Fruit fly (Drosophila melanogaster) whole organism, pupa: ENCODE measurements around the gene CAH4.

ENCODE experiments used
- CG10348 ChIP-seq: fragments of 200-800 bp; sonication (Bioruptor generic); IDR thresholded peaks from 2 replicates; pipeline ENCODE4 v1.3.6; 2022; ENCODE audit warnings: missing biosample characterization, missing genetic modification characterization
- CG12605 ChIP-seq: fragments of 200-800 bp; sonication (Bioruptor generic); IDR thresholded peaks from 2 replicates; pipeline ENCODE4 v1.3.6; 2022; ENCODE audit warnings: missing biosample characterization, missing genetic modification characterization
- CG13204 ChIP-seq: fragments of 200-800 bp; sonication (Bioruptor generic); optimal IDR thresholded peaks from 2 replicates; lab custom pipeline; 2018; ENCODE audit warnings: missing biosample characterization, mild to moderate bottlenecking, missing genetic modification characterization, moderate library complexity
- CG14655 ChIP-seq: fragments of 200-800 bp; sonication (Bioruptor generic); optimal IDR thresholded peaks from 3 replicates; lab custom pipeline; 2017; ENCODE audit warnings: mild to moderate bottlenecking, missing biosample characterization, missing genetic modification reagents, missing genetic modification characterization
- CG15710 ChIP-seq: fragments of 200-800 bp; sonication (Bioruptor generic); optimal IDR thresholded peaks from 2 replicates; lab custom pipeline; 2018; ENCODE audit warnings: missing biosample characterization, mild to moderate bottlenecking, missing genetic modification characterization, moderate library complexity
- CG17806 ChIP-seq: fragments of 200-800 bp; sonication (Bioruptor generic); optimal IDR thresholded peaks from 2 replicates; lab custom pipeline; 2018; ENCODE audit warnings: missing biosample characterization, mild to moderate bottlenecking, missing genetic modification characterization, moderate library complexity
- CG32121 ChIP-seq: fragments of 200-800 bp; sonication (Bioruptor generic); IDR thresholded peaks from 2 replicates; pipeline ENCODE4 v1.3.6; 2022; ENCODE audit warnings: missing biosample characterization, missing genetic modification characterization
- CG34367 ChIP-seq: fragments of 200-800 bp; sonication (Bioruptor generic); optimal IDR thresholded peaks from 2 replicates; lab custom pipeline; 2018; ENCODE audit warnings: missing biosample characterization, mild to moderate bottlenecking, missing genetic modification characterization
- CG4496 ChIP-seq: fragments of 200-800 bp; sonication (Bioruptor generic); IDR thresholded peaks from 3 replicates; pipeline ENCODE4 v1.3.6; 2022; ENCODE audit warnings: missing biosample characterization, missing genetic modification characterization
- CG8159 ChIP-seq: fragments of 200-800 bp; sonication (Bioruptor generic); optimal IDR thresholded peaks from 3 replicates; lab custom pipeline; 2018; ENCODE audit warnings: missing biosample characterization, mild to moderate bottlenecking, missing genetic modification characterization, moderate library complexity
- CG8301 ChIP-seq: fragments of 200-800 bp; sonication (Bioruptor generic); optimal IDR thresholded peaks from 2 replicates; lab custom pipeline; 2018; ENCODE audit warnings: missing biosample characterization, mild to moderate bottlenecking, missing genetic modification characterization
- CG9948 ChIP-seq: fragments of 200-800 bp; sonication (Bioruptor generic); optimal IDR thresholded peaks from 2 replicates; lab custom pipeline; 2018; ENCODE audit warnings: missing biosample characterization, mild to moderate bottlenecking, missing genetic modification characterization, moderate library complexity
- D1 ChIP-seq: fragments of 200-800 bp; sonication (Bioruptor generic); optimal IDR thresholded peaks from 2 replicates; lab custom pipeline; 2018; ENCODE audit warnings: missing biosample characterization, mild to moderate bottlenecking, missing genetic modification characterization, moderate library complexity
- EcR ChIP-seq: fragments of 200-800 bp; sonication (Bioruptor generic); optimal IDR thresholded peaks from 3 replicates; lab custom pipeline; 2019; ENCODE audit warnings: missing biosample characterization, missing genetic modification characterization, mild to moderate bottlenecking, moderate library complexity, missing genetic modification reagents
- Ets98B ChIP-seq: fragments of 200-800 bp; sonication (Bioruptor generic); IDR thresholded peaks from 2 replicates; pipeline ENCODE4 v1.3.6; 2022; ENCODE audit warnings: missing biosample characterization, missing genetic modification characterization
- Pif1A ChIP-seq: fragments of 200-800 bp; sonication (Bioruptor generic); optimal IDR thresholded peaks from 3 replicates; lab custom pipeline; 2016; ENCODE audit warnings: missing biosample characterization, missing genetic modification characterization
- Pif1B ChIP-seq: fragments of 200-800 bp; sonication (Bioruptor generic); optimal IDR thresholded peaks from 3 replicates; lab custom pipeline; 2016; ENCODE audit warnings: missing biosample characterization, missing genetic modification characterization
- Snoo ChIP-seq: fragments of 200-800 bp; sonication (Bioruptor generic); optimal IDR thresholded peaks from 3 replicates; lab custom pipeline; 2017; ENCODE audit warnings: missing biosample characterization, mild to moderate bottlenecking, missing genetic modification characterization, inconsistent platforms
- fd96Ca ChIP-seq: fragments of 200-800 bp; sonication (Bioruptor generic); IDR thresholded peaks from 3 replicates; pipeline ENCODE4 v1.3.6; 2022; ENCODE audit warnings: missing biosample characterization, missing genetic modification characterization
- gl ChIP-seq: fragments of 200-800 bp; sonication (Bioruptor generic); optimal IDR thresholded peaks from 2 replicates; lab custom pipeline; 2018; ENCODE audit warnings: missing biosample characterization, mild to moderate bottlenecking, missing genetic modification characterization
- rn ChIP-seq: fragments of 200-800 bp; sonication (Bioruptor generic); IDR thresholded peaks from 2 replicates; pipeline ENCODE4 v1.3.6; 2022; ENCODE audit warnings: missing biosample characterization, missing genetic modification characterization

Gene CAH4

dm6 chr3R:24864719-24865400 is 7.5 kb upstream of the CAH4 start, which contains the start of the genes Srg1 and Elal:
Gene Srg1 (minus strand): TSS chr3R:24864732.
Gene Elal (plus strand): TSS chr3R:24865350.
- no peak for TF ChIP-seq EcR
- TF ChIP-seq Pif1B (GFP tag; lab: Kevin White, UChicago): no peak
- 0 out of 3 replicates have a peak, but pooled peaks have one; percentile 33 for TF ChIP-seq CG4496
- no peak for TF ChIP-seq Ets98B (GFP tag; lab: Robert Waterston, UW)
- TF ChIP-seq CG15710: peak; percentile 4
- TF ChIP-seq CG17806 (tag; lab: Kevin White, UChicago): peak; percentile 13
- no peak for TF ChIP-seq gl
- TF ChIP-seq CG12605 (GFP tag; lab: Robert Waterston, UW): no peak
- no peak for TF ChIP-seq Pif1A
- TF ChIP-seq rn (GFP tag; lab: Robert Waterston, UW): no peak
- no peak for TF ChIP-seq CG34367 (tag; lab: Kevin White, UChicago)
- TF ChIP-seq CG14655: no peak
- no peak for TF ChIP-seq Snoo (tag; lab: Kevin White, UChicago)
- peak; percentile 21 for TF ChIP-seq CG8159
- TF ChIP-seq CG10348 (GFP tag; lab: Robert Waterston, UW): no peak
- TF ChIP-seq CG32121 (GFP tag; lab: Robert Waterston, UW): no peak
- TF ChIP-seq CG13204 (GFP tag; lab: Kevin White, UChicago): no peak
- TF ChIP-seq D1 (tag; lab: Kevin White, UChicago): no peak
- no peak for TF ChIP-seq fd96Ca (GFP tag; lab: Robert Waterston, UW)
- TF ChIP-seq CG9948 (tag; lab: Kevin White, UChicago): peak; percentile 29
- no peak for TF ChIP-seq CG8301 (tag; lab: Kevin White, UChicago)

dm6 chr3R:24863894-24864293 is 6.5 kb upstream of the CAH4 start:
- TF ChIP-seq CG15710 (no peak), D1 (tag; lab: Kevin White, UChicago) (no peak), CG9948 (tag; lab: Kevin White, UChicago) (no peak), CG8301 (tag; lab: Kevin White, UChicago) (no peak), gl (no peak), CG8159 (no peak), Pif1B (GFP tag; lab: Kevin White, UChicago) (no peak), Snoo (tag; lab: Kevin White, UChicago) (no peak), CG10348 (GFP tag; lab: Robert Waterston, UW) (no peak), CG4496 (no peak), CG13204 (GFP tag; lab: Kevin White, UChicago) (no peak), CG12605 (GFP tag; lab: Robert Waterston, UW) (no peak), CG17806 (tag; lab: Kevin White, UChicago) (no peak), Pif1A (no peak), rn (GFP tag; lab: Robert Waterston, UW) (no peak), CG32121 (GFP tag; lab: Robert Waterston, UW) (no peak), fd96Ca (GFP tag; lab: Robert Waterston, UW) (no peak), CG34367 (tag; lab: Kevin White, UChicago) (no peak), CG14655 (no peak)

- TF ChIP-seq CG4496 (no peak), CG34367 (tag; lab: Kevin White, UChicago) (no peak), CG8159 (no peak), Ets98B (GFP tag; lab: Robert Waterston, UW) (no peak), CG9948 (tag; lab: Kevin White, UChicago) (no peak)
Observed at dm6 chr3R:24862574-24863089, 5.3 kb upstream of the CAH4 start, which contains the start of gene CG7016. Gene CG7016 (plus strand): TSS chr3R:24862931.

dm6 chr3R:24862065-24862464 is 4.7 kb upstream of the CAH4 start, which contains the start of gene CG13640:
Gene CG13640 (minus strand): TSS chr3R:24862165.
- no peak for TF ChIP-seq fd96Ca (GFP tag; lab: Robert Waterston, UW)
- TF ChIP-seq CG8301 (tag; lab: Kevin White, UChicago): no peak
- no peak for TF ChIP-seq CG10348 (GFP tag; lab: Robert Waterston, UW)
- TF ChIP-seq Snoo (tag; lab: Kevin White, UChicago): no peak
- no peak for TF ChIP-seq CG15710
- TF ChIP-seq Ets98B (GFP tag; lab: Robert Waterston, UW): no peak
- TF ChIP-seq Pif1B (GFP tag; lab: Kevin White, UChicago): no peak

dm6 chr3R:24860316-24860826 is 3.0 kb upstream of the CAH4 start, which contains the start of gene CG13639:
Gene CG13639 (minus strand): TSS chr3R:24860366.
- TF ChIP-seq CG8159 (no peak), EcR (peak; percentile 87), CG34367 (tag; lab: Kevin White, UChicago) (peak; percentile 27)

DNA sequence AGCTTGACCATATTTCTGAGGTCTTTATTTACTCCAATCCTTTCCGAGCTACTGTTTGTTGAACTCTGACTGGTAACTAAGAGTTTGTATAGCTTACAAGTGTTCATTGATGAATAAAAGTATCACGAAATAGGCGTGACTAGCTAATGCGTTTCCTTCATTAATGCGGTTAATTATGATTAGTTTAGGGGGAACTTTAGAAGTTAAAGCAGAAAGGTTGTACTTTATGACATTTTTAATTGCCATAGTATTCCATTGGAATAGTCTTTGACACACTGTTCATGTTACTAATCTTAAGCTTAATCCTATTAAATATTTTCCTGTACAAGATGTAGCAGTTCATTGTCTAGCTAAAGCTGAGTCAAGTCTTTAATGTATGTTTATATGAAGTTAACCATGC is 2.3 kb upstream of the CAH4 start, which contains the start of gene ppk22:
Gene ppk22, minus strand, starts transcription at position 101 of the 400 bp plus-strand sequence.
- TF ChIP-seq CG34367 (tag; lab: Kevin White, UChicago) (no peak), Ets98B (GFP tag; lab: Robert Waterston, UW) (no peak), CG10348 (GFP tag; lab: Robert Waterston, UW) (no peak), CG12605 (GFP tag; lab: Robert Waterston, UW) (no peak), EcR (no peak), CG4496 (no peak), CG9948 (tag; lab: Kevin White, UChicago) (no peak), Pif1B (GFP tag; lab: Kevin White, UChicago) (no peak), Pif1A (no peak), CG32121 (GFP tag; lab: Robert Waterston, UW) (no peak), rn (GFP tag; lab: Robert Waterston, UW) (no peak), D1 (tag; lab: Kevin White, UChicago) (no peak), fd96Ca (GFP tag; lab: Robert Waterston, UW) (no peak), CG14655 (no peak)
